Worm (Caenorhabditis elegans) whole organism, L1 larva: ENCODE results near the gene C16A11.5.

Experiments used
- aly-2 ChIP-seq: fragments of 150-350 bp; optimal IDR thresholded peaks from 2 replicates; lab custom pipeline; 2014; ENCODE audit warnings: missing biosample characterization, missing genetic modification characterization
- nhr-28 ChIP-seq: fragments of 150-350 bp; optimal IDR thresholded peaks from 2 replicates; lab custom pipeline; 2014; ENCODE audit warnings: missing biosample characterization, missing genetic modification characterization
- vab-15 ChIP-seq: sonication (generic microtip); optimal IDR thresholded peaks from 2 replicates; lab custom pipeline; 2017; ENCODE audit warnings: missing genotype, mild to moderate bottlenecking, missing genetic modification characterization, missing compliant biosample characterization

DNA sequence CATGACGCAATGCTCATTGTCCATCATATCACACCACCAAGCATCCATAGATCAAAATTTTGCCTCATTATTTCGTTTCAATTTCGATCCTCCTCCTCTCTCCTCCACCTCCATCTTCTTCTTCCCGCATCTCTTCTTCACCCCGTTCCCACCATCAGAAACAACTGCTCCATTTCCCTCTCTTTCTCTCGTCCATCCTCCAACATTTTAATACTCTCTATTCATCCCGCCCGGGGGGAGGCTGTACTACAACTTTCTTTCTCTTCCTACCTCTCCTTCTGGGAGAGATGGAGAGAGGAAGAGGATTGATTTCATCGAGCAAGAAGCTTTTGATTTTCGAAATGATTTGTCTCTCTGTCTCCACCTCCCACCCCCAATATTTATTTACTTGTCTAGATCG, 39.1 kb upstream of the C16A11.5 start:
- no peak for TF ChIP-seq aly-2 (tag; lab: Kevin White, UChicago)
- TF ChIP-seq nhr-28 (tag; lab: Kevin White, UChicago), result no peak
- no peak for TF ChIP-seq vab-15
